Fruit fly (Drosophila melanogaster) whole organism, embryonic: Measurements from ENCODE around the gene Paics.

Experiments used
- Bgb ChIP-seq: fragments of 200-800 bp; sonication (Bioruptor generic); IDR thresholded peaks from 2 replicates; pipeline ENCODE4 v1.3.6; 2022; ENCODE audit warnings: missing biosample characterization, missing genetic modification characterization; ENCODE audit not compliant: partially characterized antibody
- CG11696 ChIP-seq: fragments of 200-800 bp; sonication (Bioruptor generic); IDR thresholded peaks from 2 replicates; pipeline ENCODE4 v1.3.6; 2022; ENCODE audit warnings: missing biosample characterization, missing genetic modification characterization
- CG1529 ChIP-seq: fragments of 200-800 bp; sonication (Bioruptor generic); optimal IDR thresholded peaks from 3 replicates; lab custom pipeline; 2018; ENCODE audit warnings: missing biosample characterization, missing genetic modification characterization
- CG2120 ChIP-seq: fragments of 200-800 bp; sonication (Bioruptor generic); optimal IDR thresholded peaks from 3 replicates; lab custom pipeline; 2016; ENCODE audit warnings: missing biosample characterization, missing genetic modification characterization
- CG2889 ChIP-seq: fragments of 200-800 bp; sonication (Bioruptor generic); IDR thresholded peaks from 3 replicates; pipeline ENCODE4 v1.3.6; 2022; ENCODE audit warnings: missing biosample characterization, missing genetic modification characterization
- CG7928 ChIP-seq: fragments of 200-800 bp; sonication (Bioruptor generic); optimal IDR thresholded peaks from 2 replicates; lab custom pipeline; 2017; ENCODE audit warnings: missing biosample characterization, mild to moderate bottlenecking, missing genetic modification characterization
- Dfd ChIP-seq, 2 experiments: fragments of >200 bp; optimal IDR thresholded peaks; 2 replicates each; lab custom pipeline; 2017; ENCODE audit warnings: missing biosample characterization in 2 of 2, missing genetic modification characterization in 2 of 2
- pzg ChIP-seq: fragments of 200-800 bp; sonication (Bioruptor generic); optimal IDR thresholded peaks from 3 replicates; lab custom pipeline; 2018; ENCODE audit warnings: missing biosample characterization, mild to moderate bottlenecking, missing genetic modification characterization, moderate library complexity
- repo ChIP-seq: fragments of 200-800 bp; sonication (Bioruptor generic); optimal IDR thresholded peaks from 2 replicates; lab custom pipeline; 2016; ENCODE audit warnings: missing biosample characterization, missing genetic modification characterization
- vfl ChIP-seq: fragments of 200-800 bp; sonication (Bioruptor generic); optimal IDR thresholded peaks from 2 replicates; lab custom pipeline; 2016; ENCODE audit warnings: missing biosample characterization, missing genetic modification characterization

dm6 chrX:12777195-12777594 lies 16.8 kb upstream of the Paics start:
- TF ChIP-seq CG2889 (GFP tag; lab: Robert Waterston, UW) = no peak
- TF ChIP-seq repo = no peak
- TF ChIP-seq Dfd (GFP tag; optimal IDR thresholded peaks at IDR 0.05; lab: Kevin White, UChicago) = no peak
- TF ChIP-seq Bgb (GFP tag; lab: Robert Waterston, UW) = no peak
- no peak for TF ChIP-seq CG7928 (GFP tag; lab: Kevin White, UChicago)
- no peak for TF ChIP-seq CG11696 (GFP tag; lab: Robert Waterston, UW)
- TF ChIP-seq vfl (GFP tag; lab: Kevin White, UChicago) = no peak
- no peak for TF ChIP-seq CG2120 (GFP tag; lab: Kevin White, UChicago)
- no peak for TF ChIP-seq pzg
- no peak for TF ChIP-seq CG1529
